Worm (Caenorhabditis elegans) whole organism, L3 larva: ENCODE results near the gene D1014.2.

Experiments
- aly-2 ChIP-seq: fragments of 150-350 bp; optimal IDR thresholded peaks from 2 replicates; lab custom pipeline; 2014; ENCODE audit warnings: missing biosample characterization, missing genetic modification characterization
- ama-1 ChIP-seq: fragments of 150-350 bp; optimal IDR thresholded peaks from 2 replicates; lab custom pipeline; 2018
- ceh-28 ChIP-seq: fragments of 150-350 bp; optimal IDR thresholded peaks from 2 replicates; lab custom pipeline; 2014; ENCODE audit warnings: missing biosample characterization, missing genetic modification reagents, missing genetic modification characterization
- elt-2 ChIP-seq: sonication (generic microtip); optimal IDR thresholded peaks from 2 replicates; lab custom pipeline; 2016; ENCODE audit warnings: missing genetic modification reagents, mild to moderate bottlenecking, missing genetic modification characterization, missing compliant biosample characterization
- lin-39 ChIP-seq: fragments of 150-350 bp; optimal IDR thresholded peaks from 2 replicates; lab custom pipeline; 2018; ENCODE audit warnings: missing biosample characterization, missing genetic modification reagents, missing genetic modification characterization
- mdl-1 ChIP-seq: fragments of 150-350 bp; optimal IDR thresholded peaks from 2 replicates; lab custom pipeline; 2014; ENCODE audit warnings: missing biosample characterization, missing genetic modification characterization
- nhr-11 ChIP-seq: fragments of 150-350 bp; optimal IDR thresholded peaks from 2 replicates; lab custom pipeline; 2014; ENCODE audit warnings: missing biosample characterization, missing genetic modification characterization
- skn-1 ChIP-seq: fragments of 150-350 bp; optimal IDR thresholded peaks from 2 replicates; lab custom pipeline; 2014; ENCODE audit warnings: missing biosample characterization, missing genetic modification characterization
- unc-62 ChIP-seq: fragments of 150-350 bp; sonication (generic microtip); optimal IDR thresholded peaks from 4 replicates; lab custom pipeline; 2014; ENCODE audit warnings: missing biosample characterization, missing genetic modification reagents, missing genetic modification characterization
- zag-1 ChIP-seq: fragments of 150-350 bp; optimal IDR thresholded peaks from 2 replicates; lab custom pipeline; 2014; ENCODE audit warnings: missing biosample characterization, missing genetic modification characterization
- ztf-11 ChIP-seq: fragments of 150-350 bp; optimal IDR thresholded peaks from 2 replicates; lab custom pipeline; 2014; ENCODE audit warnings: missing biosample characterization, missing genetic modification characterization

ce11 chrV:8132926-8133325, 10.8 kb upstream of the D1014.2 start, which contains the start of gene D1014.4:
- TF ChIP-seq lin-39 (tag; lab: Kevin White, UChicago) (no peak), nhr-11 (tag; lab: Kevin White, UChicago) (no peak), ztf-11 (tag; lab: Kevin White, UChicago) (no peak), mdl-1 (tag; lab: Kevin White, UChicago) (no peak), zag-1 (tag; lab: Kevin White, UChicago) (no peak), unc-62 (no peak), aly-2 (tag; lab: Kevin White, UChicago) (no peak), skn-1 (no peak), elt-2 (tag; lab: Kevin White, UChicago) (peak; percentile 34), ceh-28 (tag; lab: Kevin White, UChicago) (no peak), ama-1 (no peak)
